Worm (Caenorhabditis elegans) whole organism, midembryonic: ENCODE results near the gene F38A1.15.

Source experiments
- T22C8.4 ChIP-seq: fragments of 200-800 bp; sonication (Bioruptor generic); IDR thresholded peaks from 2 replicates; pipeline ENCODE4 v1.3.6; 2022; ENCODE audit warnings: missing genetic modification characterization, missing compliant biosample characterization
- cog-1 ChIP-seq: sonication (generic microtip); optimal IDR thresholded peaks from 2 replicates; lab custom pipeline; 2016; ENCODE audit warnings: missing genetic modification characterization, missing compliant biosample characterization
- flt-1 ChIP-seq: fragments of 200-800 bp; sonication (Bioruptor generic); IDR thresholded peaks from 2 replicates; pipeline ENCODE4 v1.3.6; 2022; ENCODE audit warnings: missing genetic modification characterization, missing compliant biosample characterization
- klf-2 ChIP-seq: fragments of 200-800 bp; sonication (Bioruptor generic); conservative IDR thresholded peaks from 2 replicates; pipeline ENCODE4 v1.3.6; 2022; ENCODE audit warnings: missing genetic modification reagents, missing genetic modification characterization, missing compliant biosample characterization
- med-1 ChIP-seq: sonication (generic microtip); optimal IDR thresholded peaks from 2 replicates; lab custom pipeline; 2017; ENCODE audit warnings: missing genetic modification characterization, mild to moderate bottlenecking, missing compliant biosample characterization, antibody characterized with exemption, missing genetic modification reagents; ENCODE audit not compliant: insufficient read depth
- ref-1 ChIP-seq: fragments of 200-800 bp; sonication (Bioruptor generic); conservative IDR thresholded peaks from 2 replicates; pipeline ENCODE4 v1.3.6; 2022; ENCODE audit warnings: missing genetic modification reagents, missing genetic modification characterization, missing compliant biosample characterization
- tab-1 ChIP-seq: fragments of 200-800 bp; sonication (Bioruptor generic); IDR thresholded peaks from 2 replicates; pipeline ENCODE4 v1.3.6; 2022; ENCODE audit warnings: missing genetic modification characterization, missing compliant biosample characterization
- ztf-23 ChIP-seq: fragments of 200-800 bp; sonication (Bioruptor generic); IDR thresholded peaks from 2 replicates; pipeline ENCODE4 v1.3.6; 2022; ENCODE audit warnings: missing genetic modification reagents, missing genetic modification characterization, missing compliant biosample characterization
- ztf-29 ChIP-seq: fragments of 200-800 bp; sonication (Bioruptor generic); IDR thresholded peaks from 2 replicates; pipeline ENCODE4 v1.3.6; 2022; ENCODE audit warnings: missing genetic modification reagents, missing genetic modification characterization, missing compliant biosample characterization

Gene F38A1.15

ce11 chrIV:1243295-1243694, at the start of gene F38A1.15:
Gene F38A1.15, minus strand, starts transcription at chrIV:1243395.
- TF ChIP-seq flt-1 (GFP tag; lab: Robert Waterston, UW) (no peak), ztf-23 (GFP tag; lab: Robert Waterston, UW) (no peak), T22C8.4 (no peak), med-1 (GFP tag; lab: Kevin White, UChicago) (no peak), tab-1 (GFP tag; lab: Robert Waterston, UW) (no peak), klf-2 (no peak), ref-1 (GFP tag; lab: Robert Waterston, UW) (no peak), cog-1 (tag; lab: Kevin White, UChicago) (no peak), ztf-29 (GFP tag; lab: Robert Waterston, UW) (no peak)

ce11 chrIV:1289327-1289726, 46.1 kb upstream of the F38A1.15 start, which contains the start of gene plst-1:
Gene plst-1, plus strand, starts transcription at chrIV:1289627.
- no peak for TF ChIP-seq ref-1 (GFP tag; lab: Robert Waterston, UW)
- no peak for TF ChIP-seq med-1 (GFP tag; lab: Kevin White, UChicago)
- no peak for TF ChIP-seq ztf-29 (GFP tag; lab: Robert Waterston, UW)
- no peak for TF ChIP-seq cog-1 (tag; lab: Kevin White, UChicago)
- TF ChIP-seq tab-1 (GFP tag; lab: Robert Waterston, UW): no peak
- TF ChIP-seq T22C8.4: no peak
- TF ChIP-seq flt-1 (GFP tag; lab: Robert Waterston, UW): no peak
- no peak for TF ChIP-seq klf-2
- TF ChIP-seq ztf-23 (GFP tag; lab: Robert Waterston, UW): no peak

DNA sequence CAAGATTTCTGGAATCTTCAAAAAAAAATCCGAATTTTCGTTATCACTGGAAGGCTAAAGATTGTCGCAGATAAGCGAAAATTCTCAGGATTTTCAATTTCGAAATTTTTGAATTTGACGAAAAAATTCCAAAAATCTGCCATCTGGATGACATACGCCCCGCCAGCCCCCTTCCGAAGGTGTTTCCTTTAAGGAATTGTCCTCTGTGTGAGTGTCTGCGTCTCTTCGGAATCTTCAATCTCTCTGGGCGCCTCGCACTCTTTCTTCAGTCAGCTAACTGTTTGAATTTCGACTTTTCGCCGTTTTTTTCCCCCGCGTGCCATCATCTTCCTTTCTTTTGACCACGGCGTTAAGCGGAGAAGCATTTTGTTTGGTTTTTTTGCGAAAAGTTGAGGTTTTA, 43.4 kb upstream of the F38A1.15 start:
- TF ChIP-seq klf-2: no peak
- TF ChIP-seq flt-1 (GFP tag; lab: Robert Waterston, UW): no peak
- TF ChIP-seq ref-1 (GFP tag; lab: Robert Waterston, UW): no peak
- no peak for TF ChIP-seq tab-1 (GFP tag; lab: Robert Waterston, UW)

DNA sequence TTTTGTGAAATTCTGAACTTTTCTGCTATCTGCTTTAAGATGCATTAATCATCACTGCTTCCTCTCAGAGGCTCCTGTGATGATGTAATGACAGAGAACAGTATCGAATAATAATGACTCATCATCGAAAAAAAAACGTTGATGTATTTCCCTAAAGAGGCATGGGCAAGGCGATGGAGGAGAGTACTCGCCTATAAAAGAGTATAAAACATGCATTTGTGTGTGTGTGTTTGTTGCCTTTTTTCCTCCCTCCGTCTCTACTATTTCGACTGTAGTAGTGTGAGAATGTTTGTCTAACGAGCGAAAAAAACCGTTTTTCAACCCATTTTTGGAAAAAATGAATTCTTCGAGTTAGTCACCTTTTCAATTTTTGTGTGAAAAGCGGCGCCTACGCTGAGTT, 41.7 kb upstream of the F38A1.15 start:
- TF ChIP-seq tab-1 (GFP tag; lab: Robert Waterston, UW): no peak
- TF ChIP-seq flt-1 (GFP tag; lab: Robert Waterston, UW): no peak
- TF ChIP-seq klf-2: no peak
- TF ChIP-seq ztf-23 (GFP tag; lab: Robert Waterston, UW): no peak
- TF ChIP-seq cog-1 (tag; lab: Kevin White, UChicago): no peak
- TF ChIP-seq T22C8.4: no peak
- TF ChIP-seq ref-1 (GFP tag; lab: Robert Waterston, UW): no peak
- no peak for TF ChIP-seq ztf-29 (GFP tag; lab: Robert Waterston, UW)
- no peak for TF ChIP-seq med-1 (GFP tag; lab: Kevin White, UChicago)

DNA sequence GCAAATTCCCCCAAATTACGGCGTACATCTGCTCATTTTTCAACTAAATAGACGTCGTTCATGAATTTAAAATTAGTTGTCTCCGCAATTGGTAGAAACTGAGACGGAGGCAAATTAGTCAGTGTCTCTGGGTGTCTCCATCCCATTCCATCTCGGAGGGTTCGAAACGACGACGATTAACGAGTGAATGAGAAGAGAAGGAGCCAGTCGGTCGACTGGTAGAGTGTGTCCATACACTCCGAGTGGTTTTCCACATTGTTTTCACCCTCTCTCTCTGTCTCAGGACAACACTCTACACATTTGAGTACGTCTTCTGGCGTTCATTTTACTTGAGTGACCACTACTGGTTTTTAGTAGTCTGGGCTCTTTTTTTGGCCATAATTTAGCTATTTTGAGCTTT, 35.8 kb upstream of the F38A1.15 start:
- TF ChIP-seq med-1 (GFP tag; lab: Kevin White, UChicago) (no peak), klf-2 (no peak), ref-1 (GFP tag; lab: Robert Waterston, UW) (no peak), tab-1 (GFP tag; lab: Robert Waterston, UW) (no peak), T22C8.4 (no peak), ztf-23 (GFP tag; lab: Robert Waterston, UW) (no peak), cog-1 (tag; lab: Kevin White, UChicago) (no peak), flt-1 (GFP tag; lab: Robert Waterston, UW) (no peak), ztf-29 (GFP tag; lab: Robert Waterston, UW) (no peak)

ce11 chrIV:1277067-1277466, 33.9 kb upstream of the F38A1.15 start:
- TF ChIP-seq klf-2 (no peak), tab-1 (GFP tag; lab: Robert Waterston, UW) (no peak), ztf-29 (GFP tag; lab: Robert Waterston, UW) (no peak), cog-1 (tag; lab: Kevin White, UChicago) (no peak), flt-1 (GFP tag; lab: Robert Waterston, UW) (no peak), ref-1 (GFP tag; lab: Robert Waterston, UW) (no peak), T22C8.4 (no peak), ztf-23 (GFP tag; lab: Robert Waterston, UW) (no peak), med-1 (GFP tag; lab: Kevin White, UChicago) (no peak)

DNA sequence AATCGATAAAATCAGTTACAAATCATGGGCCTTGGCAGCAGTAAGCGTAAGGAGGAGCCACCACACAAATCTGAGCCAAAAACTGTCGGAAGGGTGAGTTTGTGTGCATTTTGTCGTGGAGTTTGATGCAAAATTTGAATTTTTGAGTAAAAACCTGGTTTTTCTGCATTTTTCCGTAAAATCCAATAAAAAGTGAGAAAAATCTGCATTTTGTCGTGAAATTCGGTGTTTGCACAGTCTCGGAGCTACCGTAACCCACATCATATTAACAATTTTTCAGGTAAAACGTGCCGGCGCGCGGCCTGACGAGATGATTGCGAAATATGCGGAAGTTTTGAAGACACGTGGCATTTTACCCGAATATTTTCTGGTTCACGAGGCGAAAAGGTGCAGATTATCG, 32.7 kb upstream of the F38A1.15 start:
- TF ChIP-seq ref-1 (GFP tag; lab: Robert Waterston, UW) (no peak), med-1 (GFP tag; lab: Kevin White, UChicago) (no peak), T22C8.4 (no peak), tab-1 (GFP tag; lab: Robert Waterston, UW) (no peak), klf-2 (no peak), cog-1 (tag; lab: Kevin White, UChicago) (no peak), flt-1 (GFP tag; lab: Robert Waterston, UW) (no peak), ztf-23 (GFP tag; lab: Robert Waterston, UW) (no peak), ztf-29 (GFP tag; lab: Robert Waterston, UW) (no peak)

- TF ChIP-seq klf-2 (no peak), ref-1 (GFP tag; lab: Robert Waterston, UW) (no peak), T22C8.4 (no peak), med-1 (GFP tag; lab: Kevin White, UChicago) (no peak), flt-1 (GFP tag; lab: Robert Waterston, UW) (no peak), cog-1 (tag; lab: Kevin White, UChicago) (no peak), ztf-29 (GFP tag; lab: Robert Waterston, UW) (no peak), ztf-23 (GFP tag; lab: Robert Waterston, UW) (no peak), tab-1 (GFP tag; lab: Robert Waterston, UW) (no peak)
These were observed 31.4 kb upstream of the F38A1.15 start, which contains the start of gene C09E9.1 for ce11 chrIV:1274583-1274982. Gene C09E9.1, plus strand, starts transcription at chrIV:1274868.

- TF ChIP-seq flt-1 (GFP tag; lab: Robert Waterston, UW) (no peak), cog-1 (tag; lab: Kevin White, UChicago) (no peak), klf-2 (no peak), ref-1 (GFP tag; lab: Robert Waterston, UW) (no peak), ztf-29 (GFP tag; lab: Robert Waterston, UW) (no peak), tab-1 (GFP tag; lab: Robert Waterston, UW) (no peak), med-1 (GFP tag; lab: Kevin White, UChicago) (no peak), T22C8.4 (no peak), ztf-23 (GFP tag; lab: Robert Waterston, UW) (no peak)
These were observed 23.5 kb upstream of the F38A1.15 start, which contains the start of gene clec-170 for ce11 chrIV:1266724-1267123. Gene clec-170, plus strand, starts transcription at chrIV:1266866.
